Fruit fly (Drosophila melanogaster) whole organism, prepupa: ENCODE data around the gene Trf2.

ENCODE experiments used
- CG11762 ChIP-seq: fragments of 200-800 bp; sonication (Bioruptor generic); optimal IDR thresholded peaks from 3 replicates; lab custom pipeline; 2016; ENCODE audit warnings: missing biosample characterization, missing genetic modification characterization; ENCODE audit not compliant: insufficient read depth
- CG15336 ChIP-seq: fragments of 200-800 bp; sonication (Bioruptor generic); IDR thresholded peaks from 2 replicates; pipeline ENCODE4 v1.3.6; 2022; ENCODE audit warnings: missing biosample characterization, missing genetic modification characterization
- CG1621 ChIP-seq: fragments of 200-800 bp; sonication (Bioruptor generic); optimal IDR thresholded peaks from 3 replicates; lab custom pipeline; 2018; ENCODE audit warnings: missing biosample characterization, mild to moderate bottlenecking, missing genetic modification characterization
- CG16779 ChIP-seq: fragments of 200-800 bp; sonication (Bioruptor generic); optimal IDR thresholded peaks from 3 replicates; lab custom pipeline; 2017; ENCODE audit warnings: missing biosample characterization, mild to moderate bottlenecking, missing genetic modification characterization
- CG32006 ChIP-seq: fragments of 200-800 bp; sonication (Bioruptor generic); optimal IDR thresholded peaks from 3 replicates; lab custom pipeline; 2017; ENCODE audit warnings: missing biosample characterization, mild to moderate bottlenecking, missing genetic modification characterization
- CG34406 ChIP-seq: fragments of 200-800 bp; sonication (Bioruptor generic); optimal IDR thresholded peaks from 3 replicates; lab custom pipeline; 2016; ENCODE audit warnings: missing biosample characterization, missing genetic modification characterization
- CG6276 ChIP-seq: fragments of 200-800 bp; sonication (Bioruptor generic); optimal IDR thresholded peaks from 2 replicates; lab custom pipeline; 2017; ENCODE audit warnings: missing biosample characterization, mild to moderate bottlenecking, missing genetic modification characterization
- CG6854 ChIP-seq: fragments of 200-800 bp; sonication (Bioruptor generic); optimal IDR thresholded peaks from 2 replicates; lab custom pipeline; 2017; ENCODE audit warnings: missing biosample characterization, mild to moderate bottlenecking, missing genetic modification characterization
- CG7368 ChIP-seq: fragments of 200-800 bp; sonication (Bioruptor generic); optimal IDR thresholded peaks from 3 replicates; lab custom pipeline; 2016; ENCODE audit warnings: missing biosample characterization, missing genetic modification characterization
- CG8632 ChIP-seq: fragments of 200-800 bp; sonication (Bioruptor generic); optimal IDR thresholded peaks from 3 replicates; lab custom pipeline; 2016; ENCODE audit warnings: missing biosample characterization, missing genetic modification characterization
- Eip75B ChIP-seq: fragments of 200-800 bp; sonication (Bioruptor generic); optimal IDR thresholded peaks from 3 replicates; lab custom pipeline; 2016; ENCODE audit warnings: missing biosample characterization, missing genetic modification characterization
- Eip78C ChIP-seq: fragments of 200-800 bp; sonication (Bioruptor generic); peaks from one replicate; lab custom pipeline; 2016; ENCODE audit warnings: missing biosample characterization, missing genetic modification characterization
- Ets21C ChIP-seq: fragments of 200-800 bp; sonication (Bioruptor generic); optimal IDR thresholded peaks from 3 replicates; lab custom pipeline; 2016; ENCODE audit warnings: missing biosample characterization, missing genetic modification characterization
- Gug ChIP-seq: fragments of 200-800 bp; sonication (Bioruptor generic); IDR thresholded peaks from 2 replicates; pipeline ENCODE4 v1.3.6; 2022; ENCODE audit warnings: missing biosample characterization, missing genetic modification characterization
- Hr38 ChIP-seq: sonication (Bioruptor generic); optimal IDR thresholded peaks from 2 replicates; lab custom pipeline; 2016; ENCODE audit warnings: missing biosample characterization, missing genetic modification characterization
- Lpt ChIP-seq: fragments of 200-800 bp; sonication (Bioruptor generic); optimal IDR thresholded peaks from 3 replicates; lab custom pipeline; 2016; ENCODE audit warnings: missing biosample characterization, missing genetic modification characterization
- Met ChIP-seq: fragments of 200-800 bp; sonication (Bioruptor generic); optimal IDR thresholded peaks from 3 replicates; lab custom pipeline; 2016; ENCODE audit warnings: missing biosample characterization, missing genetic modification characterization
- OdsH ChIP-seq: fragments of 200-800 bp; sonication (Bioruptor generic); optimal IDR thresholded peaks from 3 replicates; lab custom pipeline; 2016; ENCODE audit warnings: missing biosample characterization, missing genetic modification characterization
- Smox ChIP-seq: fragments of 200-800 bp; sonication (Bioruptor generic); optimal IDR thresholded peaks from 3 replicates; lab custom pipeline; 2016; ENCODE audit warnings: missing biosample characterization, missing genetic modification characterization
- Sox102F ChIP-seq: fragments of 200-800 bp; sonication (Bioruptor generic); optimal IDR thresholded peaks from 2 replicates; lab custom pipeline; 2016; ENCODE audit warnings: missing biosample characterization, mild to moderate bottlenecking, missing genetic modification characterization
- Sox15 ChIP-seq: fragments of 200-800 bp; sonication (Bioruptor generic); optimal IDR thresholded peaks from 3 replicates; lab custom pipeline; 2016; ENCODE audit warnings: missing biosample characterization, missing genetic modification characterization
- achi ChIP-seq: fragments of 200-800 bp; sonication (Bioruptor generic); optimal IDR thresholded peaks from 3 replicates; lab custom pipeline; 2016; ENCODE audit warnings: missing biosample characterization, missing genetic modification characterization
- cyc ChIP-seq: fragments of 200-800 bp; sonication (Bioruptor generic); optimal IDR thresholded peaks from 3 replicates; lab custom pipeline; 2016; ENCODE audit warnings: missing biosample characterization, missing genetic modification characterization
- dac ChIP-seq: fragments of 200-800 bp; sonication (Bioruptor generic); optimal IDR thresholded peaks from 2 replicates; lab custom pipeline; 2017; ENCODE audit warnings: missing biosample characterization, mild to moderate bottlenecking, missing genetic modification characterization
- dsx ChIP-seq: fragments of 200-800 bp; optimal IDR thresholded peaks from 3 replicates; lab custom pipeline; 2019; ENCODE audit warnings: missing biosample characterization, mild to moderate bottlenecking, missing genetic modification characterization, moderate library complexity; ENCODE audit not compliant: poor library complexity, severe bottlenecking
- fd59A ChIP-seq: fragments of 200-800 bp; sonication (Bioruptor generic); optimal IDR thresholded peaks from 2 replicates; lab custom pipeline; 2017; ENCODE audit warnings: missing biosample characterization, mild to moderate bottlenecking, missing genetic modification characterization, missing genetic modification reagents
- fd85E ChIP-seq: fragments of 200-800 bp; sonication (Bioruptor generic); optimal IDR thresholded peaks from 3 replicates; lab custom pipeline; 2016; ENCODE audit warnings: missing biosample characterization, missing genetic modification characterization
- fkh ChIP-seq: fragments of 200-800 bp; sonication (Bioruptor generic); optimal IDR thresholded peaks from 3 replicates; lab custom pipeline; 2017; ENCODE audit warnings: missing biosample characterization, mild to moderate bottlenecking, missing genetic modification characterization, moderate library complexity
- net ChIP-seq: fragments of 200-800 bp; sonication (Bioruptor generic); optimal IDR thresholded peaks from 3 replicates; lab custom pipeline; 2016; ENCODE audit warnings: missing biosample characterization, missing genetic modification characterization
- pdm3 ChIP-seq: fragments of 200-800 bp; sonication (Bioruptor generic); optimal IDR thresholded peaks from 3 replicates; lab custom pipeline; 2016; ENCODE audit warnings: missing biosample characterization, missing genetic modification characterization
- spab ChIP-seq: fragments of 200-800 bp; sonication (Bioruptor generic); optimal IDR thresholded peaks from 2 replicates; lab custom pipeline; 2017; ENCODE audit warnings: missing biosample characterization, mild to moderate bottlenecking, missing genetic modification characterization, missing genetic modification reagents
- ss ChIP-seq, 2 experiments: fragments of 200-800 bp; sonication (Bioruptor generic); optimal IDR thresholded peaks; 2 replicates in 1 of 2; 3 replicates in 1 of 2; lab custom pipeline; 2017 to 2018; ENCODE audit warnings: mild to moderate bottlenecking in 2 of 2, missing biosample characterization in 2 of 2, missing genetic modification characterization in 2 of 2, moderate library complexity in 1 of 2
- svp ChIP-seq: fragments of 200-800 bp; sonication (Bioruptor generic); peaks from one replicate; lab custom pipeline; 2016; ENCODE audit warnings: missing biosample characterization, missing genetic modification characterization

Trf2 gene

DNA sequence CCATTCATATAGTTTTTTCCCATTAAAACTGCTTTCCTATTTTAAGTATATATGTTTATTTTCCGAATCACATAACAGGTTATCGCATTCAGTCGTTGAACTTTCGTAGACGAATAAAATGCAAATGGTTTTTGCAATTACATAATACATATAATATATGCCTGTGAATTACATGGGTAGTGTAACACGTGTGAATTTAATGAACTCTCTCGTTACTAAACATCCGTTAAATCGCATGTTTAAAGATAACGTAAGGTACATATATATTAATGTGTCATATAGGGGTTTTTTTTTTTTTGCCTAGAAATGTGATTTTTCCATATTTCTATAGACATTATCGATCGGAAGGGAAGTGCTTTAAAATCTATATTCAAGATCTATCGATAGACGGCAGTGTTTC lies 60.5 kb downstream of the Trf2 start:
- TF ChIP-seq CG16779 (tag; lab: Kevin White, UChicago) (no peak), CG1621 (no peak), CG7368 (GFP tag; lab: Kevin White, UChicago) (no peak), Lpt (GFP tag; lab: Kevin White, UChicago) (no peak), Sox15 (GFP tag; lab: Kevin White, UChicago) (no peak), cyc (GFP tag; lab: Kevin White, UChicago) (no peak)
- TF ChIP-seq, all 60 proteins: peak for 0

DNA sequence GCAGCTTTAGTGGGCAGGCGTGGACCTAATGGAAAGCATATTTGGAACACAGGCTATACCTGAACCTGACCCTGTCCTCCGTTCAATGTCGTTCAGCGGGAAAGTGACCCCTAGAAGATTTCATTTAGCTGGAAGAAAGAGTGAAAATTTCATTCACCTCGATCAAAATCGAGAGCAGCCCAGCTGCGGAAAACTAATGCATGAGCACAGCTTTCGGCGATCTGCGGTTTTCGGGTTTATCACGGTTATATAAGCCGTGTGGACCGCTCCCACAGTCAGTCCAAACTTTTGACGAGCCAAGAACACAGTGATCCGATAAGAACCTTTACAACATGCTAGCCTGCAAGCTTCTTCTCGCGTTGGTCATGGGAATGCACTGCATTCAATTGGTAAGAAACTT lies 61.5 kb downstream of the Trf2 start, which contains the start of gene Cp7Fa:
Cp7Fa (plus strand) TSS at position 301 of the 400 bp plus-strand sequence.
- TF ChIP-seq Ets21C (GFP tag; lab: Kevin White, UChicago) = no peak
- TF ChIP-seq Eip78C = no peak
- no peak for TF ChIP-seq Met (GFP tag; lab: Kevin White, UChicago)
- TF ChIP-seq OdsH (GFP tag; lab: Kevin White, UChicago) = no peak
- no peak for TF ChIP-seq spab (GFP tag; lab: Kevin White, UChicago)
- TF ChIP-seq fkh (GFP tag; lab: Kevin White, UChicago) = no peak
- TF ChIP-seq CG11762 (GFP tag; lab: Kevin White, UChicago) = no peak
- no peak for TF ChIP-seq pdm3
- TF ChIP-seq Sox102F (GFP tag; lab: Kevin White, UChicago) = no peak
- TF ChIP-seq Hr38 (GFP tag; lab: Kevin White, UChicago) = no peak
- no peak for TF ChIP-seq dsx (GFP tag; lab: Kevin White, UChicago)

DNA sequence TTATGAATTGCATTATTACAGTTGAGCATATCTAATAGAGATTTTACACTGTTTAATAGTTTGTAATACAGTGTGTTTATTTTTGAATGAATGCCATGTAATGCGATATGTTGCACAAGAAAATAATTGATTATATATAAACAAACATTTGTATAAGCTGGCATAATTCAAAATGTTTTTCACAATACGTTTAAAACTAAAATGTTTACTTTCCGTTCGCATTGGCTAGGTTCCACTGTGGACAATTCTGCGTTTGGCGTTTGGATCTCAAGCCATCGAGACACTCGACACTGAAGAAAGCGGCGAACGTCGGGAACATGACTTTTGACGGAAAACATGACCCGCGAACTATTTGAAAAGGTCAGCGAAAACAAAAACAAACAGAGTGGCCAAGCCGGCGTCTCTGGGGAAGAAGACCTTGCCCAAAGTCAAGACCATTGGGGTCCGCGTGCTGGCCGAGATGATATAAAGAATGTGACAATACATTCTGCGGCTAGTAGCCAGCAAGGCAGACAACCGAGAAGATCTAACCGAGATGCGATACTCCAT lies 64.3 kb downstream of the Trf2 start, which contains the start of gene Cp7Fb:
Cp7Fb (plus strand) TSS at position 499 of the 549 bp plus-strand sequence.
- TF ChIP-seq CG6276 (no peak), svp (GFP tag; lab: Kevin White, UChicago) (no peak)

DNA sequence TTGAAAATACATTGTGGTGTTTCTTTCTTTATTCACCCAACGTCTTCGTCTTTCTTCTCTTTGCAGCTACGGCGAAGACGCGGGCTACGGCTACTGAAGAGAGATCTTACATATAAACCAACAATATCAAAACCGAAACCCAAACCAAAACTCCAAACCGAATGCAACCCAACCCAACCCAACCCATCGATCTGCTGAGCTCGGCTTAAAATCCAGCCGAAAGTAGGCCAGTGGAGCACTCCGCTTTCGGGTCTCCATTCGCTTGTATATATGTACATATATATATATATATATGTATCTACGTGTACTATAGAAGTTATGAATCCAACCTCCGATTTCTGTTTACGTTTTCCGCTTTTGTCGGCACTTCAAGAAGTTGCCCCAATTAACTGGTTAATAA lies 66.6 kb downstream of the Trf2 start:
- TF ChIP-seq CG6854 (GFP tag; lab: Kevin White, UChicago) = no peak
- no peak for TF ChIP-seq CG32006 (GFP tag; lab: Kevin White, UChicago)
- no peak for TF ChIP-seq CG34406
- TF ChIP-seq Smox (GFP tag; lab: Kevin White, UChicago) = no peak
- TF ChIP-seq CG15336 = no peak
- TF ChIP-seq ss (GFP tag; optimal IDR thresholded peaks at IDR 0.05; lab: Kevin White, UChicago) = no peak
- TF ChIP-seq, all 60 proteins: peak for 0

DNA sequence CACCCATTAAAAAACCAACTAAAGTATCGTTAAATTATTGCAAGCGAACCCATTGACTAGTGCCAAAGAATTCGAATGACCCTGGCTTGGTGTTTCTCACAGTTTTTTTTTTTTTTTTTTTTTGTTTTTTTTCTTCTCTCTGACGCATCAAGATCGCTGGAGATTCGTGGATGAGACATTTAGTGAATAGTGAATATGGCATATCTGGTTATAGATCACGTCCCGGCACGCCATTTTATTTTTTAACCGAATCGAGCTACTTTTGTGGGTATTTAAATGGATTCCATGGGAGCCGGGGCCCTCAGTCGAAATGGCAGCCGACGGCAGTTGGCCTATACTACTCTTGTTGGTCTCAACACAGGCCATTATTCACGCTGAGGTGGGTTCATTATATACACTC lies 67.7 kb downstream of the Trf2 start, which contains the start of gene Cp7Fc:
Cp7Fc (plus strand) TSS at position 301 of the 400 bp plus-strand sequence.
- TF ChIP-seq achi (GFP tag; lab: Kevin White, UChicago) = no peak

DNA sequence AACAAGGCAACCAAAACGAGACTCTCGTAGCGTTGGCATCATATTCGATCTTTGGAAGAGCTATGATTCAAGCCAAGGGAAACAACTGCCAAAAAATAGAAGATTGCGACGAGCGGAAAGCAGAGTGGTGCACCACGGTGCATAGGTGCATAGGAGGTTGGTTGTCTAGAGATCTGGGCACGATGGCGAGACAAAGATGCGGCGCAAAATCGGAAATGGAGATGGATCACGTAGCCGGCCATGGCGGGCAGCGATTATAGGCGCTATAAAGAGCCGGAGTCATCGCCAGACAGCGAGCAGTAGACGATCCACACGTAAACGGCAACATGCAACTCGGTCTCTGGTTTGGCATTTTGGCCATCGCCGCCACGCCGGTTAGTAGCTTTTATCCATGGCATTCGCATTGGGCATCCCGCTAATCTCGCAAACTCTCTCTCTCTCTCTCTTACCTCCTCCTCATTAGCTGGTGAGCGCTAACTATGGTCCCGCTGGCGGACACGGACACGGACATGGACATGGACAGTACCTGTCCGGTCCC lies 70.0 kb downstream of the Trf2 start, which contains the start of gene Cp36:
Cp36 (plus strand) TSS at position 289 of the 538 bp plus-strand sequence.
- TF ChIP-seq achi (GFP tag; lab: Kevin White, UChicago) (no peak), Eip75B (no peak), CG11762 (GFP tag; lab: Kevin White, UChicago) (no peak), dac (GFP tag; lab: Kevin White, UChicago) (no peak), net (no peak), fd85E (GFP tag; lab: Kevin White, UChicago) (no peak), Gug (GFP tag; lab: Robert Waterston, UW) (no peak), CG8632 (GFP tag; lab: Kevin White, UChicago) (no peak), OdsH (GFP tag; lab: Kevin White, UChicago) (no peak), fd59A (GFP tag; lab: Kevin White, UChicago) (no peak), pdm3 (no peak)
